Fruit fly (Drosophila melanogaster): ENCODE data around the gene stg1.

The stg1 gene

dm6 chrX:21106269-21106668 lies 12.6 kb downstream of the stg1 start, which contains the start of gene CG1503:
Gene CG1503 (minus strand): TSS chrX:21106369.
- TF ChIP-seq EcR (GFP tag; optimal IDR thresholded peaks at IDR 0.05) (no peak), usp (GFP tag; optimal IDR thresholded peaks at IDR 0.05) (no peak), psq (optimal IDR thresholded peaks at IDR 0.05) (no peak), Dll (optimal IDR thresholded peaks at IDR 0.05) (no peak), pan (optimal IDR thresholded peaks at IDR 0.05) (no peak), CG8478 (optimal IDR thresholded peaks at IDR 0.05) (no peak)

- no peak for TF ChIP-seq EcR (GFP tag; optimal IDR thresholded peaks at IDR 0.05)
- no peak for TF ChIP-seq Dll (optimal IDR thresholded peaks at IDR 0.05)
- no peak for TF ChIP-seq usp (GFP tag; optimal IDR thresholded peaks at IDR 0.05)
- no peak for TF ChIP-seq pan (optimal IDR thresholded peaks at IDR 0.05)
- TF ChIP-seq psq (optimal IDR thresholded peaks at IDR 0.05), result no peak
- TF ChIP-seq CG8478 (optimal IDR thresholded peaks at IDR 0.05), result no peak
Observed at dm6 chrX:21116864-21117464, 23.3 kb downstream of the stg1 start, which contains the start of the genes unc and CG15445. Gene unc (minus strand): TSS chrX:21116914. Gene CG15445 (plus strand): TSS chrX:21117159.

DNA sequence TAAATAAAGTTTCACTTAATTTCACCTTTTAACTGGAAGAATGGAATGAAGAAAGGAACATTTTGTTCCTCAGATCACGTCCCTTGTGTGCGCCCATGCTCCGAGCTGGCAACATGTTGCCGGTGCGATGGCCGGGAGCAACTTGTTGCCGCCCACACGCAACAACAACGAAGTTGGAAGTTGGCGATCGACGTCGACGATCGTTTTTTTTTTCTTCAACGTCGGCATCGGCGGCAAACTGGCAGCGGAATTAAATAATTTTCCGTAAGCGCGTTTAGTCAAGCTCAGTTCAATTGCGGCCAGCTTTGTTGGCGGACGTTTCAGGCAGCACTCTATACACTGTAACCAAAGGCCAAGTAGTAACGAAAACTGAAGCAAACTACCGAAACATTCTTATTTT lies 29.9 kb downstream of the stg1 start, which contains the start of gene ldd:
Gene ldd, plus strand, starts transcription at position 136 of the 400 bp plus-strand sequence.
- no peak for TF ChIP-seq pan (optimal IDR thresholded peaks at IDR 0.05)
- no peak for TF ChIP-seq CG8478 (optimal IDR thresholded peaks at IDR 0.05)
- TF ChIP-seq psq (optimal IDR thresholded peaks at IDR 0.05), result no peak
- TF ChIP-seq EcR (GFP tag; optimal IDR thresholded peaks at IDR 0.05), result no peak
- no peak for TF ChIP-seq Dll (optimal IDR thresholded peaks at IDR 0.05)
- TF ChIP-seq usp (GFP tag; optimal IDR thresholded peaks at IDR 0.05), result no peak

DNA sequence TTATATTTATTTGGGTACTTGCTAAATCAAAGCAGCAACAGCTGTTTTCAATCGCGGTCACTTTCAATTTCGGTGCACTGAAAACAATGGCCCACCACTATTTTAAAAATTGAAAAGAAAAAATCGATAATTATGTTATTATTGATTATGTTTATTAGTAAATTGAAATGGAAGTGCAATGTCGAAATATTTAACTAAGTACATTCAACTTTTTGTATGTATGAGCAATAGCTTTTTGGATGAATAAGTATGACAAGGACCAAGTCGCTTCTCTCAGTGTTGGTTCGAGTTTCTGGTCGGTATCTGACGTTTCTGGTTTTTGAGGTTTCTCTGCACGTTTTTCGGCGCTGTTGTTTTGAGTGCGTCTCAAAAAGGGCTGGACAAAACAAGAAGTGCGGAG lies 30.5 kb downstream of the stg1 start:
- TF ChIP-seq usp (GFP tag; optimal IDR thresholded peaks at IDR 0.05) (no peak), psq (optimal IDR thresholded peaks at IDR 0.05) (no peak), Dll (optimal IDR thresholded peaks at IDR 0.05) (no peak), pan (optimal IDR thresholded peaks at IDR 0.05) (no peak), EcR (GFP tag; optimal IDR thresholded peaks at IDR 0.05) (no peak), CG8478 (optimal IDR thresholded peaks at IDR 0.05) (no peak)

dm6 chrX:21125966-21126553 lies 32.4 kb downstream of the stg1 start:
- TF ChIP-seq Dll (optimal IDR thresholded peaks at IDR 0.05) (no peak), EcR (GFP tag; optimal IDR thresholded peaks at IDR 0.05) (no peak), CG8478 (optimal IDR thresholded peaks at IDR 0.05) (no peak), pan (optimal IDR thresholded peaks at IDR 0.05) (no peak), usp (GFP tag; optimal IDR thresholded peaks at IDR 0.05) (no peak), psq (optimal IDR thresholded peaks at IDR 0.05) (no peak)

DNA sequence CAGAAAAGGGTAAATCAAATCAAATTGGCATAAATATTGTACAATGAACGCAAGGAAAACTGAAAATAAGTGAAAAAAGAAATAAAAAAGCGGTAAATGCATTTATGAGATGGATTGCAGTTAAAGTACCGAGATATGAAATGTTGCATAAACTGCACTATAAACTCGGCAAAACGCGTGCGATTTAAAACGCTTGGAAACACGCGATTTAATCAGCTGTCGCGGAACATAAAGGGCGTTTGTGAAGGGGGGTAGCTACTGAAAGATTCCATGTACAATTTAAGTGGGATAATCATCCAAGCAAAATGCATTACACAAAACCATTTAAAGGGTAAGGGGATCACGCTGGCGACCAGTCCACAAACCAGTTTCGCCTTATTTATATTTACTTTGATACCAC lies 33.1 kb downstream of the stg1 start:
- TF ChIP-seq CG8478 (optimal IDR thresholded peaks at IDR 0.05) (no peak), EcR (GFP tag; optimal IDR thresholded peaks at IDR 0.05) (no peak)

- TF ChIP-seq Dll (optimal IDR thresholded peaks at IDR 0.05) (no peak), usp (GFP tag; optimal IDR thresholded peaks at IDR 0.05) (no peak), CG8478 (optimal IDR thresholded peaks at IDR 0.05) (no peak), EcR (GFP tag; optimal IDR thresholded peaks at IDR 0.05) (no peak), psq (optimal IDR thresholded peaks at IDR 0.05) (no peak), pan (optimal IDR thresholded peaks at IDR 0.05) (no peak)
Observed at dm6 chrX:21127267-21127666, 33.6 kb downstream of the stg1 start.

- TF ChIP-seq usp (GFP tag; optimal IDR thresholded peaks at IDR 0.05), result no peak
Observed at dm6 chrX:21146941-21147340, 53.3 kb downstream of the stg1 start, which contains the start of gene CG45154. Gene CG45154 (minus strand): TSS chrX:21147041.

Measured in whole organism.